Worm (Caenorhabditis elegans) whole organism, young adult: ENCODE measurements around the gene T10F2.2.

Experiments
- B0336.3 ChIP-seq: fragments of 200-800 bp; sonication (Bioruptor generic); IDR thresholded peaks from 2 replicates; pipeline ENCODE4 v1.3.6; 2022; ENCODE audit warnings: missing genetic modification characterization, missing compliant biosample characterization
- C06A6.2 ChIP-seq: fragments of 200-800 bp; sonication (Bioruptor generic); conservative IDR thresholded peaks from 2 replicates; pipeline ENCODE4 v1.3.6; 2022; ENCODE audit warnings: missing genetic modification characterization, missing compliant biosample characterization
- F33H1.4 ChIP-seq: fragments of 200-800 bp; sonication (Bioruptor generic); IDR thresholded peaks from 2 replicates; pipeline ENCODE4 v1.3.6; 2022; ENCODE audit warnings: missing genetic modification reagents, missing genetic modification characterization, missing compliant biosample characterization
- F37B4.10 ChIP-seq: fragments of 200-800 bp; sonication (Bioruptor generic); IDR thresholded peaks from 2 replicates; pipeline ENCODE4 v1.3.6; 2022; ENCODE audit warnings: missing genetic modification characterization, missing compliant biosample characterization
- F52B5.7 ChIP-seq: sonication (generic microtip); optimal IDR thresholded peaks from 2 replicates; lab custom pipeline; 2016; ENCODE audit warnings: mild to moderate bottlenecking, missing genetic modification characterization, missing compliant biosample characterization
- K12H6.12 ChIP-seq: fragments of 200-800 bp; sonication (Bioruptor generic); optimal IDR thresholded peaks from 2 replicates; lab custom pipeline; 2018; ENCODE audit warnings: mild to moderate bottlenecking, missing genetic modification characterization, missing compliant biosample characterization
- ZK185.1 ChIP-seq: sonication (generic microtip); optimal IDR thresholded peaks from 2 replicates; lab custom pipeline; 2016; ENCODE audit warnings: mild to moderate bottlenecking, missing genetic modification characterization, missing compliant biosample characterization; ENCODE audit not compliant: poor library complexity, severe bottlenecking
- aptf-2 ChIP-seq: fragments of 200-800 bp; sonication (Bioruptor generic); conservative IDR thresholded peaks from 2 replicates; pipeline ENCODE4 v1.3.6; 2022; ENCODE audit warnings: missing genetic modification reagents, missing genetic modification characterization, missing compliant biosample characterization
- atf-7 ChIP-seq: sonication (generic microtip); optimal IDR thresholded peaks from 2 replicates; lab custom pipeline; 2017; ENCODE audit warnings: mild to moderate bottlenecking, missing genetic modification characterization, missing compliant biosample characterization
- bed-1 ChIP-seq: fragments of 200-800 bp; sonication (Bioruptor generic); IDR thresholded peaks from 2 replicates; pipeline ENCODE4 v1.3.6; 2022; ENCODE audit warnings: missing genetic modification reagents, missing genetic modification characterization, missing compliant biosample characterization
- ccch-3 ChIP-seq: fragments of 200-800 bp; sonication (Bioruptor generic); optimal IDR thresholded peaks from 2 replicates; lab custom pipeline; 2018; ENCODE audit warnings: mild to moderate bottlenecking, missing genetic modification characterization, missing compliant biosample characterization
- ceh-27 ChIP-seq: fragments of 200-800 bp; sonication (Bioruptor generic); optimal IDR thresholded peaks from 2 replicates; lab custom pipeline; 2018; ENCODE audit warnings: mild to moderate bottlenecking, missing genetic modification characterization, moderate library complexity, missing compliant biosample characterization
- ceh-40 ChIP-seq: fragments of 200-800 bp; sonication (Bioruptor generic); IDR thresholded peaks from 2 replicates; pipeline ENCODE4 v1.3.6; 2022; ENCODE audit warnings: missing genetic modification characterization, missing compliant biosample characterization
- ceh-79 ChIP-seq: sonication (generic microtip); optimal IDR thresholded peaks from 2 replicates; lab custom pipeline; 2017; ENCODE audit warnings: mild to moderate bottlenecking, missing genetic modification characterization, missing compliant biosample characterization
- efl-1 ChIP-seq: fragments of 150-350 bp; optimal IDR thresholded peaks from 2 replicates; lab custom pipeline; 2014; ENCODE audit warnings: missing biosample characterization, missing genetic modification reagents, missing genetic modification characterization
- gei-17 ChIP-seq: fragments of 200-800 bp; sonication (Bioruptor generic); optimal IDR thresholded peaks from 2 replicates; lab custom pipeline; 2018; ENCODE audit warnings: mild to moderate bottlenecking, missing genetic modification characterization, missing compliant biosample characterization
- hsf-1 ChIP-seq: fragments of 200-800 bp; sonication (Bioruptor generic); IDR thresholded peaks from 2 replicates; pipeline ENCODE4 v1.3.6; 2022; ENCODE audit warnings: missing genetic modification reagents, missing genetic modification characterization, missing compliant biosample characterization
- lin-26 ChIP-seq: fragments of 200-800 bp; sonication (Bioruptor generic); IDR thresholded peaks from 2 replicates; pipeline ENCODE4 v1.3.6; 2022; ENCODE audit warnings: missing genetic modification reagents, missing genetic modification characterization, missing compliant biosample characterization
- lsl-1 ChIP-seq: fragments of 200-800 bp; sonication (Bioruptor generic); optimal IDR thresholded peaks from 2 replicates; lab custom pipeline; 2018; ENCODE audit warnings: mild to moderate bottlenecking, missing genetic modification characterization, moderate library complexity, missing compliant biosample characterization
- lsy-27 ChIP-seq: sonication (generic microtip); optimal IDR thresholded peaks from 2 replicates; lab custom pipeline; 2017; ENCODE audit warnings: missing genetic modification characterization, mild to moderate bottlenecking, missing compliant biosample characterization, antibody characterized with exemption, missing genotype, borderline replicate concordance; ENCODE audit not compliant: insufficient read depth
- mxl-1 ChIP-seq: sonication (generic microtip); optimal IDR thresholded peaks from 2 replicates; lab custom pipeline; 2016; ENCODE audit warnings: missing genetic modification characterization, missing compliant biosample characterization
- nfya-1 ChIP-seq: sonication (generic microtip); optimal IDR thresholded peaks from 2 replicates; lab custom pipeline; 2017; ENCODE audit warnings: antibody characterized with exemption, missing compliant biosample characterization, missing genetic modification characterization, borderline replicate concordance; ENCODE audit not compliant: insufficient read depth
- nhr-120 ChIP-seq: fragments of 200-800 bp; sonication (Bioruptor generic); IDR thresholded peaks from 2 replicates; pipeline ENCODE4 v1.3.6; 2022; ENCODE audit warnings: missing genetic modification characterization, missing compliant biosample characterization
- nhr-80 ChIP-seq: sonication (generic microtip); optimal IDR thresholded peaks from 2 replicates; lab custom pipeline; 2016; ENCODE audit warnings: missing genetic modification characterization, missing compliant biosample characterization
- pbrm-1 ChIP-seq: fragments of 200-800 bp; sonication (Bioruptor generic); IDR thresholded peaks from 2 replicates; pipeline ENCODE4 v1.3.6; 2022; ENCODE audit warnings: missing genetic modification reagents, missing genetic modification characterization, missing compliant biosample characterization
- rpc-1 ChIP-seq, 2 experiments: fragments of 150-350 bp in 1 of 2; sonication (generic microtip) in 1 of 2; optimal IDR thresholded peaks; 2 replicates each; lab custom pipeline; 2014 to 2018; ENCODE audit warnings: missing biosample characterization in 1 of 2, missing genetic modification characterization in 1 of 2, missing genetic modification reagents in 1 of 2, missing genotype in 1 of 2
- sdz-38 ChIP-seq: sonication (generic microtip); optimal IDR thresholded peaks from 2 replicates; lab custom pipeline; 2016; ENCODE audit warnings: missing genotype, missing genetic modification characterization, missing compliant biosample characterization
- snpc-3.4 ChIP-seq: sonication (generic microtip); optimal IDR thresholded peaks from 2 replicates; lab custom pipeline; 2017; ENCODE audit warnings: missing genetic modification characterization, mild to moderate bottlenecking, missing compliant biosample characterization, antibody characterized with exemption, moderate library complexity, missing genotype, missing genetic modification reagents
- snpc-4 ChIP-seq, 5 experiments: fragments of 150-350 bp in 1 of 5; sonication (generic microtip) in 4 of 5; optimal IDR thresholded peaks; 2 replicates each; lab custom pipeline; 2014 to 2018; ENCODE audit warnings: missing genetic modification characterization in 5 of 5, missing biosample characterization in 3 of 5, antibody characterized with exemption in 2 of 5, mild to moderate bottlenecking in 2 of 5, missing compliant biosample characterization in 2 of 5, missing genotype in 2 of 5, moderate library complexity in 2 of 5, missing genetic modification reagents in 1 of 5
- tlf-1 ChIP-seq: fragments of 200-800 bp; sonication (Bioruptor generic); optimal IDR thresholded peaks from 2 replicates; lab custom pipeline; 2018; ENCODE audit warnings: mild to moderate bottlenecking, missing genetic modification characterization, missing compliant biosample characterization
- unc-62 ChIP-seq: fragments of 150-350 bp; optimal IDR thresholded peaks from 2 replicates; lab custom pipeline; 2014; ENCODE audit warnings: missing biosample characterization, missing genetic modification reagents, missing genetic modification characterization
- ztf-28 ChIP-seq: fragments of 200-800 bp; sonication (Bioruptor generic); IDR thresholded peaks from 2 replicates; pipeline ENCODE4 v1.3.6; 2022; ENCODE audit warnings: missing genetic modification reagents, missing genetic modification characterization, missing compliant biosample characterization
- ztf-3 ChIP-seq: fragments of 200-800 bp; sonication (Bioruptor generic); optimal IDR thresholded peaks from 2 replicates; lab custom pipeline; 2018; ENCODE audit warnings: mild to moderate bottlenecking, missing genetic modification characterization, missing compliant biosample characterization

The T10F2.2 gene

DNA sequence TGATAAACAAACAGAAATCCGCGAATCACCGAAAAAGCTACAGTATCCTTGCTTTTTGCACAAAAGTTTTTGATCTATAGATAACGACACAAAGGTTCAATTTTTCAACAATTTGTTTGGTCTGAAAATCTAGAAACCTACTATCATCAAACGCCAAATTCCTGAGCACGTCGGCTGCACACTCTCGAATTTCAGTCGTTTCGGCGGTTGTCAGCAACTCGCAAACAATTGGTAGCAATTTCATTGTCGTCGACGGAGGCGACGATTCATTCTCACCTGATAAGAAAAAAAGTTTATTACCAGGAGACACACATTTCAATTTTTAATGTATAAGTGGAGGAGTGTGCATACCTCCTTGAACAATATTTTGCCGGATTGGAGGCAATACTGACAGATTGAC, 19.2 kb downstream of the T10F2.2 start:
- no peak for TF ChIP-seq efl-1 (GFP tag; lab: Kevin White, UChicago)
- peak; percentile 41 for TF ChIP-seq nhr-80 (tag; lab: Kevin White, UChicago)

DNA sequence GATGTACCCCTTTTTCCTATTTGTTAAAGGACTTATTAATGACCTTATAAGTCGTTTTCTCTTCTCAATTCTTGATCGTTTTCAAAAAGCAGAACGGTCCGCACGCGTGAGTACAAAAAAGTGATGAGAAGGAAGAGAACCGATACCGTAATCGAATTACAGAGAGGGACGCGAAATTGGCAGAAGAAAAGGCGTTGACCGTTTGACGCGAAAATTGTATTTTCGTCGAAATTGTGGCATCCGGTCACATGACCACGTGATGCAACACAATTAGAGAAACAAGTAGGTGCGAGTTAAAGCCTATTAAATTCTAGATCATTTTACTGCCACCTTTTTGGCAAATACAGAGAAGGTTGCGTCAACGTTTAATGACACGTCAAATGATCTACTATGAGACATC, 20.9 kb downstream of the T10F2.2 start:
- no peak for TF ChIP-seq nhr-120 (GFP tag; lab: Robert Waterston, UW)

DNA sequence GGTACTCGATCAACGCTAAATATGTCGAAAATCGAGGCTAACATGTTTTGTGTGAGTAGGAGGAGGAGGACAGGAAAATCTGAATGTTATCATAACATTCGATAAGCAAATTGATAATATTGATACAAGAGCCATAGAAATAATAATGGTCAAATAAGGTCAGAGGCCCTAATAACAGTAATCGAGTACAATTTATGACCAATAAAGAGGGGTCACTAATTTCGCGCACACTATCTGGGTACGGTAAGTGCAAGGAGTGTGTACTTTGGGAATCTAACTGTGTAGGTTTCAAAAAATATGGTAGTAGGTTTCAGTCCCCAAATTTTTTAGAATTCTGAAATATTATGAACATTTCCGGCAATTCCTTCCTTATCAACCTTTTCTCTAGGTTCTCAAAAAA, 21.6 kb downstream of the T10F2.2 start:
- no peak for TF ChIP-seq mxl-1
- TF ChIP-seq B0336.3 (GFP tag; lab: Robert Waterston, UW) = no peak
- TF ChIP-seq hsf-1 (GFP tag; lab: Robert Waterston, UW) = no peak
- TF ChIP-seq gei-17 = no peak
- no peak for TF ChIP-seq C06A6.2 (GFP tag; lab: Robert Waterston, UW)
- TF ChIP-seq pbrm-1 (GFP tag; lab: Robert Waterston, UW) = no peak
- TF ChIP-seq lin-26 (GFP tag; lab: Robert Waterston, UW) = no peak
- no peak for TF ChIP-seq aptf-2 (GFP tag; lab: Robert Waterston, UW)
- TF ChIP-seq snpc-3.4 (tag; lab: Kevin White, UChicago) = no peak
- no peak for TF ChIP-seq bed-1 (GFP tag; lab: Robert Waterston, UW)
- TF ChIP-seq ztf-3 = no peak

DNA sequence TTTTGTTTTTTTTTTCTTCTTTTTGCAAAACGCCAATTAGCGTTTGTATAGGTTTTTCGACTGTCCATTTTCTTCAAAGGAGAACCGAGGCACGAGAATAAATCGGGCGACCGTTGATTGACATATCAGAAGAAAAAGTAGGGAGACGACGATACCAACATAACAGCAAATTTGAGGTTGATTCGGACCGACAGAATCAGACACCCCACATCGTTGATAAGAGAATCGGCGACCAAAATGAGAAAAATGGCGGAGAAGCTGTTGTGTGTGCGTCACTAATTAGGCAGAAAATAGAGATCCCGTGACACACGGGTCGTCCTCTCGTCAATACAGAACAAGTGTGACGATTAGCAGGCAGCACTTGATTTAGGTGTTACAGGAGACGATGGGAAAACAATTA, 23.2 kb downstream of the T10F2.2 start:
- TF ChIP-seq unc-62 (GFP tag; lab: Kevin White, UChicago) (peak; percentile 5), nhr-80 (tag; lab: Kevin White, UChicago) (peak; percentile 63), F37B4.10 (GFP tag; lab: Robert Waterston, UW) (0 out of 2 replicates have a peak, but pooled peaks have one; percentile 12), snpc-4 (GFP tag; optimal IDR thresholded peaks at IDR 0.05; lab: Kevin White, UChicago) (no peak), snpc-4 (tag; optimal IDR thresholded peaks at IDR 0.05; lab: Kevin White, UChicago) (no peak)

DNA sequence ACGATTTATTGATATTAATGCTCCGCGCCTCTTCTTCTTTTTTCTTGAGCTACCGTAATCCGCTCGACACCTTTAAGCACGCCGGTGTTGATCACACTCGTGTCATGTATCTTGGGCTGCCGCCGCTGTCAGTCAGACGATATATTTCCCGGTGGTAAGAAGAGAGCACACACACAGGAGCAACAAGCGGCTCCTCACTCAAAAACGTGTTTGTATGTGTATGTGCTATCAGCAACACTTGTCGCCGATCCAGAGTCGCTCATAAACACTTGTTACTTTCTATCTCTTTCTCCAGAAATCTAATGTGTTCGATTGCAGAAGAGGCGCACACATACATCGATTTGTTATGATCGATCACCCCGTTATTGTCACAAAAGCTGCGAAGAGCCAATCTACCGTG, 24.6 kb downstream of the T10F2.2 start:
- TF ChIP-seq K12H6.12 (tag; lab: Kevin White, UChicago) (peak; percentile 11), F52B5.7 (tag; lab: Kevin White, UChicago) (no peak), nhr-80 (tag; lab: Kevin White, UChicago) (peak; percentile 66)

DNA sequence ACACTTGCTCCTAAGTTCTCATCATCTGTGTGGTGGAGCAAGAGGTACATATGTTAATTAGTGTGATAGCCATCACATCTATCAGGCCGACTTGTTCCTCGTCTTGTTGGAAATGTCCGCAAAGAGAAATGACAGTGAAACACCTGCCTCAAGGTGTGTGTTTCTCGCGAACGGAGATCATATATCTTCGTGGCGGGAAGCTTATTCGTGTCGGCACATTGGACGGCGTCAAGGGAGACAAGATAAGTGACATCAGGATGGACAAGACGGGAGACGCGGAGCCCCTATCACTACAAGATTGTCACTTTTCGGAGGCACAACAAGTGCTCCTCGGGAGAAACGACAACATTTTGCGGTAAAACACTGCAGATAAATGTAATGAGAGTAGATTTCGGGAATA, 25.3 kb downstream of the T10F2.2 start:
- no peak for TF ChIP-seq sdz-38 (tag; lab: Kevin White, UChicago)
- no peak for TF ChIP-seq ztf-28
- TF ChIP-seq ceh-40 (GFP tag; lab: Robert Waterston, UW) = no peak
- no peak for TF ChIP-seq lsl-1 (GFP tag; lab: Kevin White, UChicago)
- TF ChIP-seq ccch-3 = no peak
- no peak for TF ChIP-seq tlf-1 (GFP tag; lab: Kevin White, UChicago)
- TF ChIP-seq ZK185.1 = no peak
- TF ChIP-seq F33H1.4 (GFP tag; lab: Robert Waterston, UW) = no peak
- TF ChIP-seq nfya-1 (tag; lab: Kevin White, UChicago) = no peak
- no peak for TF ChIP-seq lsy-27 (tag; lab: Kevin White, UChicago)
- TF ChIP-seq ceh-27 = no peak
- no peak for TF ChIP-seq atf-7 (tag; lab: Kevin White, UChicago)
- no peak for TF ChIP-seq ceh-79 (tag; lab: Kevin White, UChicago)
- TF ChIP-seq rpc-1 (optimal IDR thresholded peaks at IDR 0.05; lab: Kevin White, UChicago) = no peak
- TF ChIP-seq rpc-1 (tag; optimal IDR thresholded peaks at IDR 0.05; lab: Kevin White, UChicago) = no peak
